Worm (Caenorhabditis elegans): Measurements from ENCODE around the gene B0285.3.

- TF ChIP-seq sea-2 (GFP tag; optimal IDR thresholded peaks at IDR 0.05): no peak
- no peak for TF ChIP-seq fos-1 (tag; optimal IDR thresholded peaks at IDR 0.05)
Observed at ce11 chrIII:4356384-4356783, 13.2 kb upstream of the B0285.3 start, which contains the start of gene mnp-1.

Data from whole organism, L3 larva.